Worm (Caenorhabditis elegans) whole organism, young adult: ENCODE data around the gene F14H3.14.
"Not testable (repeated sequence)": the region's sequence is repeated elsewhere in the genome, so short reads cannot be mapped to it uniquely, and the experiment has no call there.

Source experiments
- ZK185.1 ChIP-seq: sonication (generic microtip); optimal IDR thresholded peaks from 2 replicates; lab custom pipeline; 2016; ENCODE audit warnings: mild to moderate bottlenecking, missing genetic modification characterization, missing compliant biosample characterization; ENCODE audit not compliant: poor library complexity, severe bottlenecking
- ama-1 ChIP-seq, 3 experiments: fragments of 150-350 bp in 1 of 3; sonication (generic microtip) in 2 of 3; optimal IDR thresholded peaks; 2 replicates each; lab custom pipeline; 2014 to 2018; ENCODE audit warnings: missing biosample characterization in 2 of 3, missing genetic modification characterization in 2 of 3, missing genetic modification reagents in 2 of 3
- attf-3 ChIP-seq: fragments of 200-800 bp; sonication (Bioruptor generic); conservative IDR thresholded peaks from 2 replicates; pipeline ENCODE4 v1.3.6; 2022; ENCODE audit warnings: missing genetic modification reagents, missing genetic modification characterization, missing compliant biosample characterization
- egrh-3 ChIP-seq: fragments of 200-800 bp; sonication (Bioruptor generic); IDR thresholded peaks from 2 replicates; pipeline ENCODE4 v1.3.6; 2022; ENCODE audit warnings: missing genetic modification reagents, missing genetic modification characterization, missing compliant biosample characterization
- him-1 ChIP-seq: sonication (generic microtip); optimal IDR thresholded peaks from 2 replicates; lab custom pipeline; 2016; ENCODE audit warnings: missing genotype, missing genetic modification reagents, missing genetic modification characterization, missing compliant biosample characterization
- hmg-20 ChIP-seq: fragments of 200-800 bp; sonication (Bioruptor generic); IDR thresholded peaks from 2 replicates; pipeline ENCODE4 v1.3.6; 2022; ENCODE audit warnings: missing genetic modification reagents, missing genetic modification characterization, missing compliant biosample characterization
- lsl-1 ChIP-seq: fragments of 200-800 bp; sonication (Bioruptor generic); optimal IDR thresholded peaks from 2 replicates; lab custom pipeline; 2018; ENCODE audit warnings: mild to moderate bottlenecking, missing genetic modification characterization, moderate library complexity, missing compliant biosample characterization
- nfya-2 ChIP-seq: fragments of 200-800 bp; sonication (Bioruptor generic); IDR thresholded peaks from 2 replicates; pipeline ENCODE4 v1.3.6; 2022; ENCODE audit warnings: missing genetic modification reagents, missing genetic modification characterization, missing compliant biosample characterization
- snpc-3.4 ChIP-seq: sonication (generic microtip); optimal IDR thresholded peaks from 2 replicates; lab custom pipeline; 2017; ENCODE audit warnings: missing genetic modification characterization, mild to moderate bottlenecking, missing compliant biosample characterization, antibody characterized with exemption, moderate library complexity, missing genotype, missing genetic modification reagents
- snpc-4 ChIP-seq, 5 experiments: fragments of 150-350 bp in 1 of 5; sonication (generic microtip) in 4 of 5; optimal IDR thresholded peaks; 2 replicates each; lab custom pipeline; 2014 to 2018; ENCODE audit warnings: missing genetic modification characterization in 5 of 5, missing biosample characterization in 3 of 5, antibody characterized with exemption in 2 of 5, mild to moderate bottlenecking in 2 of 5, missing compliant biosample characterization in 2 of 5, missing genotype in 2 of 5, moderate library complexity in 2 of 5, missing genetic modification reagents in 1 of 5
- ztf-6 ChIP-seq: fragments of 200-800 bp; sonication (Bioruptor generic); IDR thresholded peaks from 2 replicates; pipeline ENCODE4 v1.3.6; 2022; ENCODE audit warnings: missing genetic modification reagents, missing genetic modification characterization, missing compliant biosample characterization

ce11 chrV:16040848-16041247 is 21.8 kb downstream of the F14H3.14 start:
- not testable (repeated sequence) for TF ChIP-seq him-1 (tag; lab: Kevin White, UChicago); snpc-4 (GFP tag; optimal IDR thresholded peaks at IDR 0.05; lab: Kevin White, UChicago); snpc-4 (tag; optimal IDR thresholded peaks at IDR 0.05; lab: Kevin White, UChicago); egrh-3 (GFP tag; lab: Robert Waterston, UW); hmg-20; lsl-1 (GFP tag; lab: Kevin White, UChicago); snpc-3.4 (tag; lab: Kevin White, UChicago); ZK185.1 (tag; lab: Kevin White, UChicago); attf-3 (GFP tag; lab: Robert Waterston, UW); nfya-2 (GFP tag; lab: Robert Waterston, UW); ama-1 (optimal IDR thresholded peaks at IDR 0.05; lab: Kevin White, UChicago); ama-1 (GFP tag; optimal IDR thresholded peaks at IDR 0.05; lab: Kevin White, UChicago); ztf-6 (GFP tag; lab: Robert Waterston, UW)
